Worm (Caenorhabditis elegans) whole organism, young adult: ENCODE data around the gene F59A6.4.

Experiments
- C06A6.2 ChIP-seq: fragments of 200-800 bp; sonication (Bioruptor generic); conservative IDR thresholded peaks from 2 replicates; pipeline ENCODE4 v1.3.6; 2022; ENCODE audit warnings: missing genetic modification characterization, missing compliant biosample characterization
- D2030.7 ChIP-seq: fragments of 200-800 bp; sonication (Bioruptor generic); IDR thresholded peaks from 2 replicates; pipeline ENCODE4 v1.3.6; 2022; ENCODE audit warnings: missing genetic modification reagents, missing genetic modification characterization, missing compliant biosample characterization
- F10E7.11 ChIP-seq: sonication (generic microtip); optimal IDR thresholded peaks from 2 replicates; lab custom pipeline; 2017; ENCODE audit warnings: mild to moderate bottlenecking, missing genetic modification characterization, moderate library complexity, missing compliant biosample characterization
- F22D6.2 ChIP-seq: sonication (generic microtip); optimal IDR thresholded peaks from 2 replicates; lab custom pipeline; 2016; ENCODE audit warnings: mild to moderate bottlenecking, missing genetic modification characterization, missing compliant biosample characterization
- F37B4.10 ChIP-seq: fragments of 200-800 bp; sonication (Bioruptor generic); IDR thresholded peaks from 2 replicates; pipeline ENCODE4 v1.3.6; 2022; ENCODE audit warnings: missing genetic modification characterization, missing compliant biosample characterization
- F55B11.4 ChIP-seq: sonication (generic microtip); optimal IDR thresholded peaks from 2 replicates; lab custom pipeline; 2016; ENCODE audit warnings: missing compliant biosample characterization, missing genetic modification characterization, borderline replicate concordance; ENCODE audit not compliant: insufficient read depth
- F57A8.1 ChIP-seq: fragments of 200-800 bp; sonication (Bioruptor generic); optimal IDR thresholded peaks from 2 replicates; lab custom pipeline; 2018; ENCODE audit warnings: mild to moderate bottlenecking, missing genetic modification characterization, moderate library complexity, missing compliant biosample characterization
- Y53G8AR.9 ChIP-seq: fragments of 200-800 bp; sonication (Bioruptor generic); conservative IDR thresholded peaks from 2 replicates; pipeline ENCODE4 v1.3.6; 2022; ENCODE audit warnings: missing genetic modification reagents, missing genetic modification characterization, missing compliant biosample characterization
- Y56A3A.18 ChIP-seq: fragments of 200-800 bp; sonication (Bioruptor generic); IDR thresholded peaks from 2 replicates; pipeline ENCODE4 v1.3.6; 2022; ENCODE audit warnings: missing genetic modification reagents, missing genetic modification characterization, missing compliant biosample characterization
- akir-1 ChIP-seq: fragments of 200-800 bp; sonication (Bioruptor generic); optimal IDR thresholded peaks from 2 replicates; lab custom pipeline; 2018; ENCODE audit warnings: mild to moderate bottlenecking, missing genetic modification characterization, moderate library complexity, missing compliant biosample characterization
- ama-1 ChIP-seq, 3 experiments: fragments of 150-350 bp in 1 of 3; sonication (generic microtip) in 2 of 3; optimal IDR thresholded peaks; 2 replicates each; lab custom pipeline; 2014 to 2018; ENCODE audit warnings: missing biosample characterization in 2 of 3, missing genetic modification characterization in 2 of 3, missing genetic modification reagents in 2 of 3
- athp-1 ChIP-seq: sonication (generic microtip); optimal IDR thresholded peaks from 2 replicates; lab custom pipeline; 2017; ENCODE audit warnings: mild to moderate bottlenecking, missing genetic modification characterization, missing compliant biosample characterization
- attf-5 ChIP-seq: fragments of 200-800 bp; sonication (Bioruptor generic); optimal IDR thresholded peaks from 2 replicates; lab custom pipeline; 2018; ENCODE audit warnings: mild to moderate bottlenecking, missing genetic modification characterization, missing compliant biosample characterization
- bed-1 ChIP-seq: fragments of 200-800 bp; sonication (Bioruptor generic); IDR thresholded peaks from 2 replicates; pipeline ENCODE4 v1.3.6; 2022; ENCODE audit warnings: missing genetic modification reagents, missing genetic modification characterization, missing compliant biosample characterization
- bed-2 ChIP-seq: fragments of 200-800 bp; sonication (Bioruptor generic); IDR thresholded peaks from 2 replicates; pipeline ENCODE4 v1.3.6; 2022; ENCODE audit warnings: missing genetic modification reagents, missing genetic modification characterization, missing compliant biosample characterization
- cebp-1 ChIP-seq, 2 experiments: fragments of 200-800 bp in 1 of 2; sonication (Bioruptor generic) in 1 of 2; sonication (generic microtip) in 1 of 2; IDR thresholded peaks in 1 of 2; optimal IDR thresholded peaks in 1 of 2; 2 replicates each; pipeline versions ENCODE4 v1.3.6 to Lab custom; 2017 to 2022; ENCODE audit warnings: missing compliant biosample characterization in 2 of 2, missing genetic modification characterization in 2 of 2, mild to moderate bottlenecking in 1 of 2, missing genetic modification reagents in 1 of 2, moderate library complexity in 1 of 2
- ceh-40 ChIP-seq: fragments of 200-800 bp; sonication (Bioruptor generic); IDR thresholded peaks from 2 replicates; pipeline ENCODE4 v1.3.6; 2022; ENCODE audit warnings: missing genetic modification characterization, missing compliant biosample characterization
- ceh-91 ChIP-seq: fragments of 200-800 bp; sonication (Bioruptor generic); IDR thresholded peaks from 2 replicates; pipeline ENCODE4 v1.3.6; 2022; ENCODE audit warnings: missing genetic modification reagents, missing genetic modification characterization, missing compliant biosample characterization
- dpff-1 ChIP-seq: sonication (generic microtip); optimal IDR thresholded peaks from 2 replicates; lab custom pipeline; 2017; ENCODE audit warnings: mild to moderate bottlenecking, missing genetic modification characterization, missing compliant biosample characterization
- egrh-3 ChIP-seq: fragments of 200-800 bp; sonication (Bioruptor generic); IDR thresholded peaks from 2 replicates; pipeline ENCODE4 v1.3.6; 2022; ENCODE audit warnings: missing genetic modification reagents, missing genetic modification characterization, missing compliant biosample characterization
- gei-17 ChIP-seq: fragments of 200-800 bp; sonication (Bioruptor generic); optimal IDR thresholded peaks from 2 replicates; lab custom pipeline; 2018; ENCODE audit warnings: mild to moderate bottlenecking, missing genetic modification characterization, missing compliant biosample characterization
- him-1 ChIP-seq: sonication (generic microtip); optimal IDR thresholded peaks from 2 replicates; lab custom pipeline; 2016; ENCODE audit warnings: missing genotype, missing genetic modification reagents, missing genetic modification characterization, missing compliant biosample characterization
- hlh-26 ChIP-seq: fragments of 200-800 bp; sonication (Bioruptor generic); conservative IDR thresholded peaks from 2 replicates; pipeline ENCODE4 v1.3.6; 2022; ENCODE audit warnings: missing genetic modification reagents, missing genetic modification characterization, missing compliant biosample characterization
- hrde-1 ChIP-seq: sonication (generic microtip); optimal IDR thresholded peaks from 2 replicates; lab custom pipeline; 2016; ENCODE audit warnings: missing genetic modification characterization, mild to moderate bottlenecking, missing compliant biosample characterization, moderate library complexity, missing genotype, missing genetic modification reagents, borderline replicate concordance
- hsf-1 ChIP-seq: fragments of 200-800 bp; sonication (Bioruptor generic); IDR thresholded peaks from 2 replicates; pipeline ENCODE4 v1.3.6; 2022; ENCODE audit warnings: missing genetic modification reagents, missing genetic modification characterization, missing compliant biosample characterization
- let-526 ChIP-seq: fragments of 200-800 bp; sonication (Bioruptor generic); IDR thresholded peaks from 2 replicates; pipeline ENCODE4 v1.3.6; 2022; ENCODE audit warnings: missing genetic modification reagents, missing genetic modification characterization, missing compliant biosample characterization
- let-607 ChIP-seq, 2 experiments: fragments of 200-800 bp in 1 of 2; sonication (Bioruptor generic) in 1 of 2; sonication (generic microtip) in 1 of 2; optimal IDR thresholded peaks; 2 replicates each; lab custom pipeline; 2016 to 2018; ENCODE audit warnings: mild to moderate bottlenecking in 2 of 2, missing compliant biosample characterization in 2 of 2, missing genetic modification characterization in 2 of 2, moderate library complexity in 2 of 2, missing genotype in 1 of 2
- lin-26 ChIP-seq: fragments of 200-800 bp; sonication (Bioruptor generic); IDR thresholded peaks from 2 replicates; pipeline ENCODE4 v1.3.6; 2022; ENCODE audit warnings: missing genetic modification reagents, missing genetic modification characterization, missing compliant biosample characterization
- lin-54 ChIP-seq: fragments of 200-800 bp; sonication (Bioruptor generic); optimal IDR thresholded peaks from 2 replicates; lab custom pipeline; 2018; ENCODE audit warnings: mild to moderate bottlenecking, missing genetic modification characterization, missing compliant biosample characterization
- lsy-27 ChIP-seq: sonication (generic microtip); optimal IDR thresholded peaks from 2 replicates; lab custom pipeline; 2017; ENCODE audit warnings: missing genetic modification characterization, mild to moderate bottlenecking, missing compliant biosample characterization, antibody characterized with exemption, missing genotype, borderline replicate concordance; ENCODE audit not compliant: insufficient read depth
- madf-8 ChIP-seq: fragments of 200-800 bp; sonication (Bioruptor generic); conservative IDR thresholded peaks from 2 replicates; pipeline ENCODE4 v1.3.6; 2022; ENCODE audit warnings: missing genetic modification reagents, missing genetic modification characterization, missing compliant biosample characterization
- mxl-1 ChIP-seq: sonication (generic microtip); optimal IDR thresholded peaks from 2 replicates; lab custom pipeline; 2016; ENCODE audit warnings: missing genetic modification characterization, missing compliant biosample characterization
- nfya-1 ChIP-seq: sonication (generic microtip); optimal IDR thresholded peaks from 2 replicates; lab custom pipeline; 2017; ENCODE audit warnings: antibody characterized with exemption, missing compliant biosample characterization, missing genetic modification characterization, borderline replicate concordance; ENCODE audit not compliant: insufficient read depth
- pha-4 ChIP-seq: fragments of 150-350 bp; sonication (generic microtip); optimal IDR thresholded peaks from 2 replicates; lab custom pipeline; 2014; ENCODE audit warnings: missing biosample characterization, missing genetic modification reagents, missing genetic modification characterization
- repo-1 ChIP-seq: sonication (generic microtip); optimal IDR thresholded peaks from 2 replicates; lab custom pipeline; 2017; ENCODE audit warnings: mild to moderate bottlenecking, missing genetic modification characterization, missing compliant biosample characterization
- rpc-1 ChIP-seq, 2 experiments: fragments of 150-350 bp in 1 of 2; sonication (generic microtip) in 1 of 2; optimal IDR thresholded peaks; 2 replicates each; lab custom pipeline; 2014 to 2018; ENCODE audit warnings: missing biosample characterization in 1 of 2, missing genetic modification characterization in 1 of 2, missing genetic modification reagents in 1 of 2, missing genotype in 1 of 2
- snpc-1.1 ChIP-seq: sonication (generic microtip); optimal IDR thresholded peaks from 2 replicates; lab custom pipeline; 2017; ENCODE audit warnings: missing genetic modification characterization, mild to moderate bottlenecking, missing compliant biosample characterization, antibody characterized with exemption, moderate library complexity, missing genotype, missing genetic modification reagents; ENCODE audit not compliant: insufficient read depth
- snpc-1.3 ChIP-seq: sonication (generic microtip); optimal IDR thresholded peaks from 2 replicates; lab custom pipeline; 2017; ENCODE audit warnings: missing genetic modification characterization, mild to moderate bottlenecking, missing compliant biosample characterization, antibody characterized with exemption, moderate library complexity, missing genotype, missing genetic modification reagents; ENCODE audit not compliant: insufficient read depth
- snpc-4 ChIP-seq, 5 experiments: fragments of 150-350 bp in 1 of 5; sonication (generic microtip) in 4 of 5; optimal IDR thresholded peaks; 2 replicates each; lab custom pipeline; 2014 to 2018; ENCODE audit warnings: missing genetic modification characterization in 5 of 5, missing biosample characterization in 3 of 5, antibody characterized with exemption in 2 of 5, mild to moderate bottlenecking in 2 of 5, missing compliant biosample characterization in 2 of 5, missing genotype in 2 of 5, moderate library complexity in 2 of 5, missing genetic modification reagents in 1 of 5
- somi-1 ChIP-seq: fragments of 200-800 bp; sonication (Bioruptor generic); optimal IDR thresholded peaks from 2 replicates; lab custom pipeline; 2018; ENCODE audit warnings: mild to moderate bottlenecking, missing genetic modification characterization, missing compliant biosample characterization
- sptf-2 ChIP-seq: fragments of 200-800 bp; sonication (Bioruptor generic); optimal IDR thresholded peaks from 2 replicates; lab custom pipeline; 2018; ENCODE audit warnings: mild to moderate bottlenecking, missing genetic modification characterization, missing compliant biosample characterization
- unc-130 ChIP-seq: sonication (generic microtip); optimal IDR thresholded peaks from 2 replicates; lab custom pipeline; 2016; ENCODE audit warnings: missing genetic modification reagents, missing genetic modification characterization, missing compliant biosample characterization
- zfh-2 ChIP-seq: fragments of 200-800 bp; sonication (Bioruptor generic); conservative IDR thresholded peaks from 2 replicates; pipeline ENCODE4 v1.3.6; 2022; ENCODE audit warnings: missing genetic modification reagents, missing genetic modification characterization, missing compliant biosample characterization
- ztf-28 ChIP-seq: fragments of 200-800 bp; sonication (Bioruptor generic); IDR thresholded peaks from 2 replicates; pipeline ENCODE4 v1.3.6; 2022; ENCODE audit warnings: missing genetic modification reagents, missing genetic modification characterization, missing compliant biosample characterization

Gene F59A6.4

ce11 chrII:5057315-5057714, 52.4 kb downstream of the F59A6.4 start:
- TF ChIP-seq let-526 (0 out of 2 replicates have a peak, but pooled peaks have one; percentile 19), C06A6.2 (GFP tag; lab: Robert Waterston, UW) (peak; percentile 63), hlh-26 (GFP tag; lab: Robert Waterston, UW) (no peak), Y53G8AR.9 (GFP tag; lab: Robert Waterston, UW) (peak; percentile 88), F10E7.11 (tag; lab: Kevin White, UChicago) (no peak), dpff-1 (tag; lab: Kevin White, UChicago) (no peak), snpc-1.1 (peak; percentile 97), lin-54 (GFP tag; lab: Kevin White, UChicago) (peak; percentile 64), D2030.7 (GFP tag; lab: Robert Waterston, UW) (peak; percentile 74), Y56A3A.18 (peak; percentile 89), attf-5 (GFP tag; lab: Kevin White, UChicago) (no peak), gei-17 (no peak), nfya-1 (tag; lab: Kevin White, UChicago) (no peak), bed-2 (GFP tag; lab: Robert Waterston, UW) (no peak), hrde-1 (peak; percentile 20), mxl-1 (tag; lab: Kevin White, UChicago) (peak; percentile 7), bed-1 (0 out of 2 replicates have a peak, but pooled peaks have one; percentile 63), lin-26 (GFP tag; lab: Robert Waterston, UW) (peak; percentile 61; the same call in 1 of the 2 replicates), unc-130 (no peak), ceh-91 (peak; percentile 55; the same call in 1 of the 2 replicates), ceh-40 (0 out of 2 replicates have a peak, but pooled peaks have one; percentile 42), akir-1 (GFP tag; lab: Kevin White, UChicago) (no peak), snpc-1.3 (tag; lab: Kevin White, UChicago) (peak; percentile 18), rpc-1 (optimal IDR thresholded peaks at IDR 0.05; lab: Kevin White, UChicago) (peak; percentile 58), rpc-1 (tag; optimal IDR thresholded peaks at IDR 0.05; lab: Kevin White, UChicago) (peak; percentile 66), F22D6.2 (no peak), zfh-2 (GFP tag; lab: Robert Waterston, UW) (no peak), pha-4 (no peak), ama-1 (optimal IDR thresholded peaks at IDR 0.05; lab: Kevin White, UChicago) (no peak), ama-1 (GFP tag; optimal IDR thresholded peaks at IDR 0.05; lab: Kevin White, UChicago) (peak in 1 of 2 experiments; percentile 68), sptf-2 (GFP tag; lab: Kevin White, UChicago) (no peak), cebp-1 (GFP tag; IDR thresholded peaks at IDR 0.05; lab: Robert Waterston, UW) (no peak), cebp-1 (tag; optimal IDR thresholded peaks at IDR 0.05; lab: Kevin White, UChicago) (peak; percentile 53), him-1 (tag; lab: Kevin White, UChicago) (peak; percentile 91), lsy-27 (no peak), hsf-1 (GFP tag; lab: Robert Waterston, UW) (peak; percentile 72), ztf-28 (peak; percentile 48; the same call in 1 of the 2 replicates), egrh-3 (no peak), F55B11.4 (tag; lab: Kevin White, UChicago) (no peak), F37B4.10 (GFP tag; lab: Robert Waterston, UW) (0 out of 2 replicates have a peak, but pooled peaks have one; percentile 72), madf-8 (GFP tag; lab: Robert Waterston, UW) (peak; percentile 41), F57A8.1 (GFP tag; lab: Kevin White, UChicago) (no peak), somi-1 (GFP tag; lab: Kevin White, UChicago) (no peak), repo-1 (peak; percentile 88), athp-1 (tag; lab: Kevin White, UChicago) (no peak), let-607 (tag; optimal IDR thresholded peaks at IDR 0.05; lab: Kevin White, UChicago) (peak in 1 of 2 experiments; percentile 38), snpc-4 (GFP tag; optimal IDR thresholded peaks at IDR 0.05; lab: Kevin White, UChicago) (peak; percentile 98), snpc-4 (tag; optimal IDR thresholded peaks at IDR 0.05; lab: Kevin White, UChicago) (peak; percentile 99)
